Worm (Caenorhabditis elegans): ENCODE results near the gene gkow-1.

DNA sequence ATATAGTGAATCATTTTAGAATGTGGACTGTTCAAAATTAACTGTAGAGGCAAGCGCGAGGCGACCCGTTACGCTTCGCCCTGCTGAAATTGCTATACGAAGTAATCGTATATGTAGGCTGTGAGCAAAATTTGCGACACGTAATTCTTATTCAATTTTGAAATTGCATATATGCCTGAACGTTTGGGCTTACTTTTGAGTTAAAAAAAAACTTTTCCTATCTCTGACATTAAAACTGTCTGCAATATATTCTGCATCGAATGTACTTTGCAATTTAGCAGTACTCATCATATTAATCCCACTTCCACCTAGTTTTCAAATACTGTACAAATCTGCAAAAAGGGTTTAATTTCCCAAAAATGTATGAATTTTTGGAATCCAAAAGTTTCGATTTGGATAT lies 11.0 kb upstream of the gkow-1 start:
- TF ChIP-seq snpc-4 (tag; optimal IDR thresholded peaks at IDR 0.05) (no peak), ztf-11 (tag; optimal IDR thresholded peaks at IDR 0.05) (no peak), ces-1 (GFP tag; optimal IDR thresholded peaks at IDR 0.05) (no peak)

Data from whole organism, mixed stage, embryonic.